Fruit fly (Drosophila melanogaster) whole organism: ENCODE results near the gene Snap25.

ENCODE experiments used
- CG8478 ChIP-seq: fragments of >200 bp; optimal IDR thresholded peaks from 2 replicates; lab custom pipeline; 2018; ENCODE audit warnings: inconsistent platforms
- Dll ChIP-seq: fragments of >200 bp; optimal IDR thresholded peaks from 2 replicates; lab custom pipeline; 2017
- EcR ChIP-seq, 2 experiments: fragments of >200 bp; optimal IDR thresholded peaks; 2 replicates each; lab custom pipeline; 2017; ENCODE audit warnings: missing biosample characterization in 2 of 2, missing genetic modification characterization in 2 of 2, missing genetic modification reagents in 2 of 2
- pan ChIP-seq: fragments of >200 bp; optimal IDR thresholded peaks from 2 replicates; lab custom pipeline; 2017
- psq ChIP-seq: fragments of >200 bp; optimal IDR thresholded peaks from 2 replicates; lab custom pipeline; 2017
- usp ChIP-seq: fragments of >200 bp; optimal IDR thresholded peaks from 2 replicates; lab custom pipeline; 2017; ENCODE audit warnings: missing biosample characterization, missing genetic modification characterization, mixed read lengths

Gene Snap25

dm6 chr3L:24073713-24074292 is at the start of gene Snap25:
Gene Snap25, plus strand, starts transcription at chr3L:24074180.
- no peak for TF ChIP-seq Dll
- TF ChIP-seq usp (GFP tag; lab: Kevin White, UChicago) = no peak
- TF ChIP-seq psq (lab: Kevin White, UChicago) = no peak
- no peak for TF ChIP-seq pan (lab: Kevin White, UChicago)
- no peak for TF ChIP-seq CG8478 (lab: Kevin White, UChicago)
- no peak for TF ChIP-seq EcR (GFP tag; optimal IDR thresholded peaks at IDR 0.05; lab: Kevin White, UChicago)

- TF ChIP-seq usp (GFP tag; lab: Kevin White, UChicago) = no peak
- no peak for TF ChIP-seq pan (lab: Kevin White, UChicago)
- no peak for TF ChIP-seq EcR (GFP tag; optimal IDR thresholded peaks at IDR 0.05; lab: Kevin White, UChicago)
- no peak for TF ChIP-seq psq (lab: Kevin White, UChicago)
- no peak for TF ChIP-seq Dll
- no peak for TF ChIP-seq CG8478 (lab: Kevin White, UChicago)
These were observed 45.6 kb upstream of the Snap25 start, which contains the start of gene CG40045 for dm6 chr3L:24028211-24028900. Gene CG40045, plus strand, starts transcription at chr3L:24028515.

- TF ChIP-seq EcR (GFP tag; optimal IDR thresholded peaks at IDR 0.05; lab: Kevin White, UChicago) = no peak
- TF ChIP-seq CG8478 (lab: Kevin White, UChicago) = no peak
- no peak for TF ChIP-seq usp (GFP tag; lab: Kevin White, UChicago)
- no peak for TF ChIP-seq Dll
- no peak for TF ChIP-seq pan (lab: Kevin White, UChicago)
These were observed 44.2 kb upstream of the Snap25 start for dm6 chr3L:24029774-24030173.

- TF ChIP-seq EcR (GFP tag; optimal IDR thresholded peaks at IDR 0.05; lab: Kevin White, UChicago) (no peak), usp (GFP tag; lab: Kevin White, UChicago) (no peak), Dll (no peak), CG8478 (lab: Kevin White, UChicago) (no peak), pan (lab: Kevin White, UChicago) (no peak), psq (lab: Kevin White, UChicago) (no peak)
These were observed 9.2 kb downstream of the Snap25 start for dm6 chr3L:24083017-24083694.

dm6 chr3L:24231350-24231749 is 157.4 kb downstream of the Snap25 start:
- TF ChIP-seq pan (lab: Kevin White, UChicago) (no peak), EcR (GFP tag; optimal IDR thresholded peaks at IDR 0.05; lab: Kevin White, UChicago) (no peak), usp (GFP tag; lab: Kevin White, UChicago) (no peak), CG8478 (lab: Kevin White, UChicago) (no peak), psq (lab: Kevin White, UChicago) (no peak), Dll (no peak)

- TF ChIP-seq CG8478 (lab: Kevin White, UChicago) = no peak
- no peak for TF ChIP-seq usp (GFP tag; lab: Kevin White, UChicago)
- TF ChIP-seq EcR (GFP tag; optimal IDR thresholded peaks at IDR 0.05; lab: Kevin White, UChicago) = no peak
These were observed 178.9 kb downstream of the Snap25 start for dm6 chr3L:24252896-24253295.

- no peak for TF ChIP-seq psq (lab: Kevin White, UChicago)
- TF ChIP-seq Dll = no peak
- TF ChIP-seq usp (GFP tag; lab: Kevin White, UChicago) = no peak
- no peak for TF ChIP-seq EcR (GFP tag; optimal IDR thresholded peaks at IDR 0.05; lab: Kevin White, UChicago)
- TF ChIP-seq pan (lab: Kevin White, UChicago) = no peak
- no peak for TF ChIP-seq CG8478 (lab: Kevin White, UChicago)
These were observed 250.6 kb downstream of the Snap25 start, which contains the start of gene nvd for dm6 chr3L:24324566-24324965. Gene nvd, plus strand, starts transcription at chr3L:24324866.
